Worm (Caenorhabditis elegans) whole organism, mixed stage, embryonic: ENCODE measurements around the gene msp-77.

Source experiments
- elt-1 ChIP-seq: sonication (generic microtip); optimal IDR thresholded peaks from 2 replicates; lab custom pipeline; 2017; ENCODE audit warnings: missing genetic modification characterization, mild to moderate bottlenecking, missing compliant biosample characterization, antibody characterized with exemption, moderate library complexity, borderline replicate concordance; ENCODE audit not compliant: insufficient read depth
- elt-3 ChIP-seq: fragments of 150-350 bp; optimal IDR thresholded peaks from 2 replicates; lab custom pipeline; 2014; ENCODE audit warnings: missing biosample characterization, missing genetic modification characterization
- ham-2 ChIP-seq: fragments of 200-800 bp; sonication (Bioruptor generic); optimal IDR thresholded peaks from 2 replicates; lab custom pipeline; 2018; ENCODE audit warnings: mild to moderate bottlenecking, missing genetic modification characterization, missing compliant biosample characterization
- mab-5 ChIP-seq: fragments of 150-350 bp; optimal IDR thresholded peaks from 2 replicates; lab custom pipeline; 2014; ENCODE audit warnings: missing biosample characterization, missing genetic modification characterization
- mep-1 ChIP-seq: fragments of 150-350 bp; optimal IDR thresholded peaks from 2 replicates; lab custom pipeline; 2017; ENCODE audit warnings: missing biosample characterization, missing genetic modification reagents, missing genetic modification characterization, inconsistent platforms
- mls-2 ChIP-seq: sonication (generic microtip); optimal IDR thresholded peaks from 2 replicates; lab custom pipeline; 2016; ENCODE audit warnings: mild to moderate bottlenecking, missing genetic modification characterization, moderate library complexity, missing compliant biosample characterization
- nhr-12 ChIP-seq: fragments of 150-350 bp; optimal IDR thresholded peaks from 2 replicates; lab custom pipeline; 2014; ENCODE audit warnings: missing biosample characterization, missing genetic modification characterization
- nhr-76 ChIP-seq: sonication (generic microtip); optimal IDR thresholded peaks from 2 replicates; lab custom pipeline; 2017; ENCODE audit warnings: missing biosample characterization, missing genetic modification characterization
- pha-4 ChIP-seq: fragments of 150-350 bp; optimal IDR thresholded peaks from 2 replicates; lab custom pipeline; 2018; ENCODE audit warnings: missing biosample characterization, missing genetic modification reagents, missing genetic modification characterization
- unc-39 ChIP-seq: fragments of 150-350 bp; optimal IDR thresholded peaks from 2 replicates; lab custom pipeline; 2014; ENCODE audit warnings: missing biosample characterization, missing genetic modification characterization
- unc-62 ChIP-seq: fragments of 150-350 bp; optimal IDR thresholded peaks from 2 replicates; lab custom pipeline; 2014; ENCODE audit warnings: missing biosample characterization, missing genetic modification reagents, missing genetic modification characterization
- ztf-11 ChIP-seq: fragments of 150-350 bp; optimal IDR thresholded peaks from 2 replicates; lab custom pipeline; 2014; ENCODE audit warnings: missing biosample characterization, missing genetic modification characterization

- no peak for TF ChIP-seq unc-39 (tag; lab: Kevin White, UChicago)
- TF ChIP-seq nhr-12 (tag; lab: Kevin White, UChicago): no peak
- no peak for TF ChIP-seq ztf-11 (tag; lab: Kevin White, UChicago)
- no peak for TF ChIP-seq nhr-76
- TF ChIP-seq ham-2: no peak
- TF ChIP-seq mls-2: no peak
- no peak for TF ChIP-seq pha-4 (tag; lab: Kevin White, UChicago)
- TF ChIP-seq mab-5 (tag; lab: Kevin White, UChicago): no peak
- TF ChIP-seq mep-1 (tag; lab: Kevin White, UChicago): no peak
- TF ChIP-seq elt-3 (tag; lab: Kevin White, UChicago): no peak
- no peak for TF ChIP-seq unc-62 (GFP tag; lab: Kevin White, UChicago)
- no peak for TF ChIP-seq elt-1 (tag; lab: Kevin White, UChicago)
These were observed 26.0 kb downstream of the msp-77 start for ce11 chrIV:9920426-9920825.
